Worm (Caenorhabditis elegans) whole organism, late embryonic: Measurements from ENCODE around the gene C52B9.4.

Experiments used
- F13H6.1 ChIP-seq: sonication (generic microtip); optimal IDR thresholded peaks from 2 replicates; lab custom pipeline; 2016; ENCODE audit warnings: missing genetic modification characterization, missing compliant biosample characterization
- ceh-19 ChIP-seq: fragments of 200-800 bp; sonication (Bioruptor generic); optimal IDR thresholded peaks from 2 replicates; lab custom pipeline; 2018; ENCODE audit warnings: mild to moderate bottlenecking, missing genetic modification characterization, missing compliant biosample characterization
- ceh-22 ChIP-seq: sonication (generic microtip); optimal IDR thresholded peaks from 2 replicates; lab custom pipeline; 2017; ENCODE audit warnings: missing biosample characterization, missing genetic modification characterization
- ceh-31 ChIP-seq: sonication (generic microtip); optimal IDR thresholded peaks from 2 replicates; lab custom pipeline; 2016; ENCODE audit warnings: missing genetic modification characterization, missing compliant biosample characterization
- ceh-6 ChIP-seq: fragments of 200-800 bp; sonication (Bioruptor generic); optimal IDR thresholded peaks from 2 replicates; lab custom pipeline; 2018; ENCODE audit warnings: mild to moderate bottlenecking, missing genetic modification characterization, missing compliant biosample characterization
- fax-1 ChIP-seq: sonication (generic microtip); optimal IDR thresholded peaks from 2 replicates; lab custom pipeline; 2016; ENCODE audit warnings: missing genotype, missing genetic modification characterization, missing compliant biosample characterization
- nfya-1 ChIP-seq: sonication (generic microtip); optimal IDR thresholded peaks from 2 replicates; lab custom pipeline; 2017; ENCODE audit warnings: missing genetic modification characterization, mild to moderate bottlenecking, missing compliant biosample characterization, antibody characterized with exemption, moderate library complexity
- pag-3 ChIP-seq: sonication (generic microtip); optimal IDR thresholded peaks from 2 replicates; lab custom pipeline; 2016; ENCODE audit warnings: missing compliant biosample characterization, missing genetic modification characterization, borderline replicate concordance
- sox-2 ChIP-seq: fragments of 200-800 bp; sonication (Bioruptor generic); IDR thresholded peaks from 2 replicates; pipeline ENCODE4 v1.3.6; 2022; ENCODE audit warnings: missing genetic modification reagents, missing genetic modification characterization, missing compliant biosample characterization
- syd-9 ChIP-seq: sonication (generic microtip); optimal IDR thresholded peaks from 2 replicates; lab custom pipeline; 2016; ENCODE audit warnings: mild to moderate bottlenecking, missing genetic modification characterization, moderate library complexity, missing compliant biosample characterization
- ttx-3 ChIP-seq: sonication (generic microtip); optimal IDR thresholded peaks from 2 replicates; lab custom pipeline; 2016; ENCODE audit warnings: missing genetic modification reagents, missing genetic modification characterization, missing compliant biosample characterization
- ztf-16 ChIP-seq: sonication (generic microtip); optimal IDR thresholded peaks from 2 replicates; lab custom pipeline; 2017; ENCODE audit warnings: missing genetic modification characterization, missing compliant biosample characterization

ce11 chrX:4268396-4268795 is 7.9 kb downstream of the C52B9.4 start:
- TF ChIP-seq syd-9 (no peak), ztf-16 (tag; lab: Kevin White, UChicago) (no peak), ceh-22 (tag; lab: Kevin White, UChicago) (no peak), ceh-19 (no peak), pag-3 (tag; lab: Kevin White, UChicago) (no peak), ceh-6 (no peak), sox-2 (GFP tag; lab: Robert Waterston, UW) (no peak), ttx-3 (no peak), ceh-31 (no peak), F13H6.1 (tag; lab: Kevin White, UChicago) (no peak), nfya-1 (tag; lab: Kevin White, UChicago) (no peak), fax-1 (no peak)
